In genomic region chr3L:18996030-18996773, dm6 we compare ENCODE assay signal across 5 fruit fly cellular contexts.
TF ChIP-seq lines count a peak whose summit lies in the region.

No protein-coding gene starts in this region.

TF ChIP-seq in whole organism, adult, 20 proteins besides CTCF, POLR2A, EP300 and RAD21 (continued from another document):
- peak; percentile 11 for TF ChIP-seq tj (GFP tag; optimal IDR thresholded peaks at IDR 0.05; lab: Kevin White, UChicago)
- TF ChIP-seq Clk (GFP tag; optimal IDR thresholded peaks at IDR 0.05; lab: Kevin White, UChicago) = peak; percentile 19
- no peak for TF ChIP-seq CG1620 (GFP tag; optimal IDR thresholded peaks at IDR 0.05; lab: Kevin White, UChicago)

TF ChIP-seq in whole organism, embryonic, 481 proteins besides CTCF, POLR2A, EP300 and RAD21 (continued from another document and continues in another):
- TF ChIP-seq en (GFP tag; optimal IDR thresholded peaks at IDR 0.05; lab: Kevin White, UChicago) (peak; percentile 32), D19A (tag; optimal IDR thresholded peaks at IDR 0.05; lab: Kevin White, UChicago) (peak; percentile 53), dmrt11E (tag; optimal IDR thresholded peaks at IDR 0.05; lab: Kevin White, UChicago) (no peak), Scr (GFP tag; IDR thresholded peaks at IDR 0.05; lab: Robert Waterston, UW; ENCODE audit: partially characterized antibody) (peak; percentile 43; the same call in 1 of the 2 replicates), eyg (GFP tag; optimal IDR thresholded peaks at IDR 0.05; lab: Kevin White, UChicago) (peak; percentile 65), CG12155 (GFP tag; optimal IDR thresholded peaks at IDR 0.05; lab: Kevin White, UChicago) (peak; percentile 51), gro (GFP tag; optimal IDR thresholded peaks at IDR 0.05; lab: Kevin White, UChicago) (peak; percentile 17), sima (GFP tag; optimal IDR thresholded peaks at IDR 0.05; lab: Kevin White, UChicago) (peak; percentile 7), CG15073 (GFP tag; optimal IDR thresholded peaks at IDR 0.05; lab: Kevin White, UChicago) (no peak), HLH54F (GFP tag; optimal IDR thresholded peaks at IDR 0.05; lab: Kevin White, UChicago) (peak; percentile 83), CG13287 (GFP tag; IDR thresholded peaks at IDR 0.05; lab: Robert Waterston, UW; ENCODE audit: partially characterized antibody) (peak; percentile 64; the same call in 1 of the 2 replicates), tap (tag; optimal IDR thresholded peaks at IDR 0.05; lab: Kevin White, UChicago) (peak; percentile 33), HmgZ (tag; optimal IDR thresholded peaks at IDR 0.05; lab: Kevin White, UChicago) (no peak), chinmo (GFP tag; IDR thresholded peaks at IDR 0.05; lab: Robert Waterston, UW; ENCODE audit: partially characterized antibody) (peak; percentile 99), CG15514 (GFP tag; optimal IDR thresholded peaks at IDR 0.05; lab: Kevin White, UChicago) (peak; percentile 33), CG14860 (GFP tag; IDR thresholded peaks at IDR 0.05; lab: Robert Waterston, UW; ENCODE audit: partially characterized antibody) (no peak), CG1024 (GFP tag; IDR thresholded peaks at IDR 0.05; lab: Robert Waterston, UW) (0 out of 2 replicates have a peak, but pooled peaks have one; percentile 24), Ets97D (GFP tag; optimal IDR thresholded peaks at IDR 0.05; lab: Kevin White, UChicago) (peak; percentile 18), Opbp (GFP tag; IDR thresholded peaks at IDR 0.05; lab: Robert Waterston, UW; ENCODE audit: partially characterized antibody) (no peak), bab2 (GFP tag; optimal IDR thresholded peaks at IDR 0.05; lab: Kevin White, UChicago) (peak; percentile 30), pum (GFP tag; optimal IDR thresholded peaks at IDR 0.05; lab: Kevin White, UChicago) (peak; percentile 64), Dp (GFP tag; optimal IDR thresholded peaks at IDR 0.05; lab: Kevin White, UChicago) (no peak), E2f2 (GFP tag; IDR thresholded peaks at IDR 0.05; lab: Robert Waterston, UW) (peak; percentile 10; the same call in 1 of the 2 replicates), scrt (GFP tag; optimal IDR thresholded peaks at IDR 0.05; lab: Kevin White, UChicago) (no peak), dysf (GFP tag; IDR thresholded peaks at IDR 0.05; lab: Robert Waterston, UW) (peak; percentile 85), lov (optimal IDR thresholded peaks at IDR 0.05; lab: Kevin White, UChicago) (no peak), lov (GFP tag; IDR thresholded peaks at IDR 0.05; lab: Robert Waterston, UW) (0 out of 3 replicates have a peak, but pooled peaks have one; percentile 40), Hr39 (optimal IDR thresholded peaks at IDR 0.05; lab: Kevin White, UChicago) (no peak), CG4617 (GFP tag; optimal IDR thresholded peaks at IDR 0.05; lab: Kevin White, UChicago; ENCODE audit: borderline replicate concordance) (peak; percentile 40)

TF ChIP-seq in whole organism, prepupa, 60 proteins besides CTCF, POLR2A, EP300 and RAD21 (continued from another document and continues in another):
- TF ChIP-seq CG11762 (GFP tag; optimal IDR thresholded peaks at IDR 0.05; lab: Kevin White, UChicago; ENCODE audit: insufficient read depth) (peak; percentile 52), Sox102F (GFP tag; optimal IDR thresholded peaks at IDR 0.05; lab: Kevin White, UChicago) (peak; percentile 50), CG4318 (GFP tag; optimal IDR thresholded peaks at IDR 0.05; lab: Kevin White, UChicago) (peak; percentile 77), lz (GFP tag; optimal IDR thresholded peaks at IDR 0.05; lab: Kevin White, UChicago) (peak; percentile 68), achi (GFP tag; optimal IDR thresholded peaks at IDR 0.05; lab: Kevin White, UChicago) (peak; percentile 68), pdm3 (GFP tag; optimal IDR thresholded peaks at IDR 0.05; lab: Kevin White, UChicago) (peak; percentile 76), CG6276 (GFP tag; optimal IDR thresholded peaks at IDR 0.05; lab: Kevin White, UChicago) (peak; percentile 71), CG6854 (GFP tag; optimal IDR thresholded peaks at IDR 0.05; lab: Kevin White, UChicago) (peak; percentile 81), Hr39 (GFP tag; optimal IDR thresholded peaks at IDR 0.05; lab: Kevin White, UChicago) (peak; percentile 65), CG1621 (tag; optimal IDR thresholded peaks at IDR 0.05; lab: Kevin White, UChicago) (peak; percentile 84), CG34406 (GFP tag; optimal IDR thresholded peaks at IDR 0.05; lab: Kevin White, UChicago) (peak; percentile 48), ss (GFP tag; optimal IDR thresholded peaks at IDR 0.05; lab: Kevin White, UChicago) (peak; percentile 40 to 89), Blimp-1 (GFP tag; optimal IDR thresholded peaks at IDR 0.05; lab: Kevin White, UChicago) (no peak), CG10669 (GFP tag; optimal IDR thresholded peaks at IDR 0.05; lab: Kevin White, UChicago) (peak; percentile 69), acj6 (GFP tag; optimal IDR thresholded peaks at IDR 0.05; lab: Kevin White, UChicago) (peak; percentile 75), CG10631 (GFP tag; optimal IDR thresholded peaks at IDR 0.05; lab: Kevin White, UChicago) (peak; percentile 83), spab (GFP tag; optimal IDR thresholded peaks at IDR 0.05; lab: Kevin White, UChicago) (peak; percentile 56), eg (GFP tag; IDR thresholded peaks at IDR 0.05; lab: Robert Waterston, UW) (peak; percentile 63), cyc (GFP tag; optimal IDR thresholded peaks at IDR 0.05; lab: Kevin White, UChicago) (peak; percentile 58), Met (GFP tag; optimal IDR thresholded peaks at IDR 0.05; lab: Kevin White, UChicago) (peak; percentile 68), dsx (GFP tag; optimal IDR thresholded peaks at IDR 0.05; lab: Kevin White, UChicago; ENCODE audit: poor library complexity, severe bottlenecking) (no peak), fd85E (GFP tag; optimal IDR thresholded peaks at IDR 0.05; lab: Kevin White, UChicago) (no peak), CG32006 (GFP tag; optimal IDR thresholded peaks at IDR 0.05; lab: Kevin White, UChicago) (peak; percentile 88), CG16779 (tag; optimal IDR thresholded peaks at IDR 0.05; lab: Kevin White, UChicago) (no peak), CG6163 (GFP tag; IDR thresholded peaks at IDR 0.05; lab: Robert Waterston, UW) (peak; percentile 71), Eip75B (GFP tag; optimal IDR thresholded peaks at IDR 0.05; lab: Kevin White, UChicago) (peak; percentile 52), Eip93F (GFP tag; optimal IDR thresholded peaks at IDR 0.05; lab: Kevin White, UChicago) (no peak), Gug (GFP tag; IDR thresholded peaks at IDR 0.05; lab: Robert Waterston, UW) (peak; percentile 44), CG8119 (GFP tag; IDR thresholded peaks at IDR 0.05; lab: Robert Waterston, UW) (no peak; the same call in 2 of the 3 replicates), CG8319 (GFP tag; optimal IDR thresholded peaks at IDR 0.05; lab: Kevin White, UChicago) (peak; percentile 55), CG3032 (tag; optimal IDR thresholded peaks at IDR 0.05; lab: Kevin White, UChicago) (peak; percentile 51), CG11294 (GFP tag; IDR thresholded peaks at IDR 0.05; lab: Robert Waterston, UW) (peak; percentile 27), topi (GFP tag; optimal IDR thresholded peaks at IDR 0.05; lab: Kevin White, UChicago) (peak; percentile 51)

TF ChIP-seq in whole organism, pupa, 21 proteins besides CTCF, POLR2A, EP300 and RAD21 (continued from another document):
- TF ChIP-seq CG8301 (tag; optimal IDR thresholded peaks at IDR 0.05; lab: Kevin White, UChicago) = peak; percentile 50

TF ChIP-seq in whole organism, wandering third instar larva, 38 proteins besides CTCF, POLR2A, EP300 and RAD21 (continued from another document):
- no peak for TF ChIP-seq dsf (GFP tag; optimal IDR thresholded peaks at IDR 0.05; lab: Kevin White, UChicago; ENCODE audit: borderline replicate concordance)
- peak; percentile 45 for TF ChIP-seq Rel (GFP tag; optimal IDR thresholded peaks at IDR 0.05; lab: Kevin White, UChicago)
- peak; percentile 81 for TF ChIP-seq Rel (tag; optimal IDR thresholded peaks at IDR 0.05; lab: Kevin White, UChicago)
- peak in 1 of 2 experiments; percentile 64 for TF ChIP-seq dl (GFP tag; optimal IDR thresholded peaks at IDR 0.05; lab: Kevin White, UChicago; ENCODE audit: insufficient read depth in 1 of 2, partially characterized antibody in 2 of 2)
- TF ChIP-seq sage (GFP tag; optimal IDR thresholded peaks at IDR 0.05; lab: Kevin White, UChicago) = no peak
- TF ChIP-seq psq (GFP tag; optimal IDR thresholded peaks at IDR 0.05; lab: Kevin White, UChicago) = peak; percentile 93
- TF ChIP-seq CrebA (GFP tag; optimal IDR thresholded peaks at IDR 0.05; lab: Kevin White, UChicago; ENCODE audit: borderline replicate concordance) = peak; percentile 93
- TF ChIP-seq OdsH (GFP tag; optimal IDR thresholded peaks at IDR 0.05; lab: Kevin White, UChicago) = peak; percentile 70
- no peak for TF ChIP-seq Mio (GFP tag; optimal IDR thresholded peaks at IDR 0.05; lab: Kevin White, UChicago)
- TF ChIP-seq brk (GFP tag; optimal IDR thresholded peaks at IDR 0.05; lab: Kevin White, UChicago) = peak; percentile 61
